Fruit fly (Drosophila melanogaster) whole organism, prepupa: Measurements from ENCODE around the gene CSN5.

ENCODE experiments used
- Blimp-1 ChIP-seq: fragments of 200-800 bp; sonication (Bioruptor generic); optimal IDR thresholded peaks from 3 replicates; lab custom pipeline; 2017; ENCODE audit warnings: missing biosample characterization, missing genetic modification characterization, mild to moderate bottlenecking, moderate library complexity, missing genetic modification reagents
- CG31627 ChIP-seq: fragments of 200-800 bp; sonication (Bioruptor generic); optimal IDR thresholded peaks from 3 replicates; lab custom pipeline; 2016; ENCODE audit warnings: missing biosample characterization, missing genetic modification characterization
- CG6792 ChIP-seq: fragments of 200-800 bp; sonication (Bioruptor generic); optimal IDR thresholded peaks from 3 replicates; lab custom pipeline; 2016; ENCODE audit warnings: missing biosample characterization, missing genetic modification characterization
- CG9139 ChIP-seq: fragments of 200-800 bp; sonication (Bioruptor generic); optimal IDR thresholded peaks from 3 replicates; lab custom pipeline; 2017; ENCODE audit warnings: missing biosample characterization, mild to moderate bottlenecking, missing genetic modification characterization
- acj6 ChIP-seq: fragments of 200-800 bp; sonication (Bioruptor generic); optimal IDR thresholded peaks from 3 replicates; lab custom pipeline; 2016; ENCODE audit warnings: missing biosample characterization, missing genetic modification characterization
- esn ChIP-seq: fragments of 200-800 bp; sonication (Bioruptor generic); optimal IDR thresholded peaks from 2 replicates; lab custom pipeline; 2016; ENCODE audit warnings: missing biosample characterization, mild to moderate bottlenecking, missing genetic modification characterization, moderate library complexity
- salr ChIP-seq, 2 experiments: fragments of 200-800 bp; sonication (Bioruptor generic); optimal IDR thresholded peaks; 3 replicates each; lab custom pipeline; 2016 to 2018; ENCODE audit warnings: missing biosample characterization in 2 of 2, missing genetic modification characterization in 2 of 2, mild to moderate bottlenecking in 1 of 2

DNA sequence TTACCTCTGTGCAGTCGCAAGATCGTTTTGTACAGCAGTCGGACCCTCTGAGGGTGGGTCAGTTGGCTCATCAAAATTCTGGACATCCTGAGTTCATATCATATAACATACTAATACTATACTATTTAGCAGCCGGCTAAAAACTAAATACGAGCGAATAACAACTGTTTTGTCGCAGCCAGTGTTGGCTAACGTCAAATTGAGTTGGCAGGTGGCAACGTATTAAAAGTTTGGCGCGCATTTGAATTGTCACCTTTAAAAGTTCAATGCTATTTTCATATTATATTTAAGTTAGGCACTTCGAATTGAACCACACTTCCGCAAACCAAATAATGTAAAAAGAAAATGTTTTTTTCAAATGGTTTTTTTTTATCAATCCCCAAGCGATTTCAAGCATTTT lies 12.4 kb downstream of the CSN5 start, which contains the start of gene Sdhaf3:
- TF ChIP-seq CG9139 (GFP tag; lab: Kevin White, UChicago) (no peak), Blimp-1 (GFP tag; lab: Kevin White, UChicago) (no peak), CG6792 (no peak), CG31627 (GFP tag; lab: Kevin White, UChicago) (no peak), salr (GFP tag; optimal IDR thresholded peaks at IDR 0.05; lab: Kevin White, UChicago) (no peak), esn (GFP tag; lab: Kevin White, UChicago) (peak; percentile 36), acj6 (GFP tag; lab: Kevin White, UChicago) (no peak)
